Worm (Caenorhabditis elegans) whole organism, young adult: ENCODE measurements around the gene rars-1.

Experiments
- B0019.2 ChIP-seq: fragments of 200-800 bp; sonication (Bioruptor generic); conservative IDR thresholded peaks from 2 replicates; pipeline ENCODE4 v1.3.6; 2022; ENCODE audit warnings: missing genetic modification reagents, missing genetic modification characterization, missing compliant biosample characterization
- C06A6.2 ChIP-seq: fragments of 200-800 bp; sonication (Bioruptor generic); conservative IDR thresholded peaks from 2 replicates; pipeline ENCODE4 v1.3.6; 2022; ENCODE audit warnings: missing genetic modification characterization, missing compliant biosample characterization
- F33H1.4 ChIP-seq: fragments of 200-800 bp; sonication (Bioruptor generic); IDR thresholded peaks from 2 replicates; pipeline ENCODE4 v1.3.6; 2022; ENCODE audit warnings: missing genetic modification reagents, missing genetic modification characterization, missing compliant biosample characterization
- F49E8.2 ChIP-seq: sonication (generic microtip); optimal IDR thresholded peaks from 3 replicates; lab custom pipeline; 2017; ENCODE audit warnings: missing genetic modification characterization, mild to moderate bottlenecking, missing compliant biosample characterization, antibody characterized with exemption, moderate library complexity; ENCODE audit not compliant: insufficient read depth
- F55B11.4 ChIP-seq: sonication (generic microtip); optimal IDR thresholded peaks from 2 replicates; lab custom pipeline; 2016; ENCODE audit warnings: missing compliant biosample characterization, missing genetic modification characterization, borderline replicate concordance; ENCODE audit not compliant: insufficient read depth
- F57A8.1 ChIP-seq: fragments of 200-800 bp; sonication (Bioruptor generic); optimal IDR thresholded peaks from 2 replicates; lab custom pipeline; 2018; ENCODE audit warnings: mild to moderate bottlenecking, missing genetic modification characterization, moderate library complexity, missing compliant biosample characterization
- Y53F4B.3 ChIP-seq: fragments of 200-800 bp; sonication (Bioruptor generic); IDR thresholded peaks from 2 replicates; pipeline ENCODE4 v1.3.6; 2022; ENCODE audit warnings: missing genetic modification reagents, missing genetic modification characterization, missing compliant biosample characterization
- Y56A3A.18 ChIP-seq: fragments of 200-800 bp; sonication (Bioruptor generic); IDR thresholded peaks from 2 replicates; pipeline ENCODE4 v1.3.6; 2022; ENCODE audit warnings: missing genetic modification reagents, missing genetic modification characterization, missing compliant biosample characterization
- Y79H2A.3 ChIP-seq: fragments of 200-800 bp; sonication (Bioruptor generic); conservative IDR thresholded peaks from 2 replicates; pipeline ENCODE4 v1.3.6; 2022; ENCODE audit warnings: missing genetic modification reagents, missing genetic modification characterization, missing compliant biosample characterization
- ZK185.1 ChIP-seq: sonication (generic microtip); optimal IDR thresholded peaks from 2 replicates; lab custom pipeline; 2016; ENCODE audit warnings: mild to moderate bottlenecking, missing genetic modification characterization, missing compliant biosample characterization; ENCODE audit not compliant: poor library complexity, severe bottlenecking
- aptf-2 ChIP-seq: fragments of 200-800 bp; sonication (Bioruptor generic); conservative IDR thresholded peaks from 2 replicates; pipeline ENCODE4 v1.3.6; 2022; ENCODE audit warnings: missing genetic modification reagents, missing genetic modification characterization, missing compliant biosample characterization
- atf-7 ChIP-seq: sonication (generic microtip); optimal IDR thresholded peaks from 2 replicates; lab custom pipeline; 2017; ENCODE audit warnings: mild to moderate bottlenecking, missing genetic modification characterization, missing compliant biosample characterization
- athp-1 ChIP-seq: sonication (generic microtip); optimal IDR thresholded peaks from 2 replicates; lab custom pipeline; 2017; ENCODE audit warnings: mild to moderate bottlenecking, missing genetic modification characterization, missing compliant biosample characterization
- attf-3 ChIP-seq: fragments of 200-800 bp; sonication (Bioruptor generic); conservative IDR thresholded peaks from 2 replicates; pipeline ENCODE4 v1.3.6; 2022; ENCODE audit warnings: missing genetic modification reagents, missing genetic modification characterization, missing compliant biosample characterization
- cebp-1 ChIP-seq, 2 experiments: fragments of 200-800 bp in 1 of 2; sonication (Bioruptor generic) in 1 of 2; sonication (generic microtip) in 1 of 2; IDR thresholded peaks in 1 of 2; optimal IDR thresholded peaks in 1 of 2; 2 replicates each; pipeline versions ENCODE4 v1.3.6 to Lab custom; 2017 to 2022; ENCODE audit warnings: missing compliant biosample characterization in 2 of 2, missing genetic modification characterization in 2 of 2, mild to moderate bottlenecking in 1 of 2, missing genetic modification reagents in 1 of 2, moderate library complexity in 1 of 2
- cebp-2 ChIP-seq: fragments of 200-800 bp; sonication (Bioruptor generic); IDR thresholded peaks from 2 replicates; pipeline ENCODE4 v1.3.6; 2022; ENCODE audit warnings: missing genetic modification characterization, missing compliant biosample characterization
- ceh-40 ChIP-seq: fragments of 200-800 bp; sonication (Bioruptor generic); IDR thresholded peaks from 2 replicates; pipeline ENCODE4 v1.3.6; 2022; ENCODE audit warnings: missing genetic modification characterization, missing compliant biosample characterization
- dox-1 ChIP-seq: fragments of 200-800 bp; sonication (Bioruptor generic); IDR thresholded peaks from 2 replicates; pipeline ENCODE4 v1.3.6; 2022; ENCODE audit warnings: missing genetic modification reagents, missing genetic modification characterization, missing compliant biosample characterization
- dpff-1 ChIP-seq: sonication (generic microtip); optimal IDR thresholded peaks from 2 replicates; lab custom pipeline; 2017; ENCODE audit warnings: mild to moderate bottlenecking, missing genetic modification characterization, missing compliant biosample characterization
- dpl-1 ChIP-seq: fragments of 150-350 bp; optimal IDR thresholded peaks from 2 replicates; lab custom pipeline; 2014; ENCODE audit warnings: missing biosample characterization, missing genetic modification reagents, missing genetic modification characterization
- egl-44 ChIP-seq: fragments of 200-800 bp; sonication (Bioruptor generic); IDR thresholded peaks from 2 replicates; pipeline ENCODE4 v1.3.6; 2022; ENCODE audit warnings: missing genetic modification reagents, missing genetic modification characterization, missing compliant biosample characterization
- ekl-4 ChIP-seq: fragments of 200-800 bp; sonication (Bioruptor generic); IDR thresholded peaks from 2 replicates; pipeline ENCODE4 v1.3.6; 2022; ENCODE audit warnings: missing genetic modification reagents, missing genetic modification characterization, missing compliant biosample characterization
- him-1 ChIP-seq: sonication (generic microtip); optimal IDR thresholded peaks from 2 replicates; lab custom pipeline; 2016; ENCODE audit warnings: missing genotype, missing genetic modification reagents, missing genetic modification characterization, missing compliant biosample characterization
- hmg-1.2 ChIP-seq: fragments of 200-800 bp; sonication (Bioruptor generic); IDR thresholded peaks from 2 replicates; pipeline ENCODE4 v1.3.6; 2022; ENCODE audit warnings: missing genetic modification reagents, missing genetic modification characterization, missing compliant biosample characterization
- hsf-1 ChIP-seq: fragments of 200-800 bp; sonication (Bioruptor generic); IDR thresholded peaks from 2 replicates; pipeline ENCODE4 v1.3.6; 2022; ENCODE audit warnings: missing genetic modification reagents, missing genetic modification characterization, missing compliant biosample characterization
- lin-26 ChIP-seq: fragments of 200-800 bp; sonication (Bioruptor generic); IDR thresholded peaks from 2 replicates; pipeline ENCODE4 v1.3.6; 2022; ENCODE audit warnings: missing genetic modification reagents, missing genetic modification characterization, missing compliant biosample characterization
- lin-54 ChIP-seq: fragments of 200-800 bp; sonication (Bioruptor generic); optimal IDR thresholded peaks from 2 replicates; lab custom pipeline; 2018; ENCODE audit warnings: mild to moderate bottlenecking, missing genetic modification characterization, missing compliant biosample characterization
- lir-1 ChIP-seq: fragments of 200-800 bp; sonication (Bioruptor generic); conservative IDR thresholded peaks from 2 replicates; pipeline ENCODE4 v1.3.6; 2022; ENCODE audit warnings: missing genetic modification reagents, missing genetic modification characterization, missing compliant biosample characterization
- madf-8 ChIP-seq: fragments of 200-800 bp; sonication (Bioruptor generic); conservative IDR thresholded peaks from 2 replicates; pipeline ENCODE4 v1.3.6; 2022; ENCODE audit warnings: missing genetic modification reagents, missing genetic modification characterization, missing compliant biosample characterization
- mcd-1 ChIP-seq: fragments of 200-800 bp; sonication (Bioruptor generic); IDR thresholded peaks from 2 replicates; pipeline ENCODE4 v1.3.6; 2022; ENCODE audit warnings: missing genetic modification reagents, missing genetic modification characterization, missing compliant biosample characterization
- mes-4 ChIP-seq: sonication (generic microtip); optimal IDR thresholded peaks from 2 replicates; lab custom pipeline; 2016; ENCODE audit warnings: missing genotype, missing genetic modification characterization, missing compliant biosample characterization
- mxl-1 ChIP-seq: sonication (generic microtip); optimal IDR thresholded peaks from 2 replicates; lab custom pipeline; 2016; ENCODE audit warnings: missing genetic modification characterization, missing compliant biosample characterization
- nfyb-1 ChIP-seq: fragments of 200-800 bp; sonication (Bioruptor generic); IDR thresholded peaks from 2 replicates; pipeline ENCODE4 v1.3.6; 2022; ENCODE audit warnings: missing genetic modification reagents, missing genetic modification characterization, missing compliant biosample characterization
- nhr-179 ChIP-seq: sonication (generic microtip); optimal IDR thresholded peaks from 2 replicates; lab custom pipeline; 2016; ENCODE audit warnings: mild to moderate bottlenecking, missing genetic modification characterization, missing compliant biosample characterization
- nhr-80 ChIP-seq: sonication (generic microtip); optimal IDR thresholded peaks from 2 replicates; lab custom pipeline; 2016; ENCODE audit warnings: missing genetic modification characterization, missing compliant biosample characterization
- rec-8 ChIP-seq, 2 experiments: sonication (generic microtip); optimal IDR thresholded peaks; 2 replicates each; lab custom pipeline; 2016; ENCODE audit warnings: mild to moderate bottlenecking in 2 of 2, missing genetic modification characterization in 2 of 2, missing genetic modification reagents in 2 of 2, missing genotype in 2 of 2, missing biosample characterization in 1 of 2, missing compliant biosample characterization in 1 of 2, moderate library complexity in 1 of 2
- sdz-38 ChIP-seq: sonication (generic microtip); optimal IDR thresholded peaks from 2 replicates; lab custom pipeline; 2016; ENCODE audit warnings: missing genotype, missing genetic modification characterization, missing compliant biosample characterization
- snpc-1.3 ChIP-seq: sonication (generic microtip); optimal IDR thresholded peaks from 2 replicates; lab custom pipeline; 2017; ENCODE audit warnings: missing genetic modification characterization, mild to moderate bottlenecking, missing compliant biosample characterization, antibody characterized with exemption, moderate library complexity, missing genotype, missing genetic modification reagents; ENCODE audit not compliant: insufficient read depth
- snpc-4 ChIP-seq, 5 experiments: fragments of 150-350 bp in 1 of 5; sonication (generic microtip) in 4 of 5; optimal IDR thresholded peaks; 2 replicates each; lab custom pipeline; 2014 to 2018; ENCODE audit warnings: missing genetic modification characterization in 5 of 5, missing biosample characterization in 3 of 5, antibody characterized with exemption in 2 of 5, mild to moderate bottlenecking in 2 of 5, missing compliant biosample characterization in 2 of 5, missing genotype in 2 of 5, moderate library complexity in 2 of 5, missing genetic modification reagents in 1 of 5
- sptf-2 ChIP-seq: fragments of 200-800 bp; sonication (Bioruptor generic); optimal IDR thresholded peaks from 2 replicates; lab custom pipeline; 2018; ENCODE audit warnings: mild to moderate bottlenecking, missing genetic modification characterization, missing compliant biosample characterization
- tbp1 ChIP-seq: fragments of 200-800 bp; sonication (Bioruptor generic); optimal IDR thresholded peaks from 2 replicates; lab custom pipeline; 2018; ENCODE audit warnings: mild to moderate bottlenecking, missing genetic modification characterization, missing compliant biosample characterization
- tlf-1 ChIP-seq: fragments of 200-800 bp; sonication (Bioruptor generic); optimal IDR thresholded peaks from 2 replicates; lab custom pipeline; 2018; ENCODE audit warnings: mild to moderate bottlenecking, missing genetic modification characterization, missing compliant biosample characterization
- xnd-1 ChIP-seq: sonication (generic microtip); optimal IDR thresholded peaks from 2 replicates; lab custom pipeline; 2016; ENCODE audit warnings: missing genotype, missing genetic modification reagents, missing genetic modification characterization, missing compliant biosample characterization
- zfh-2 ChIP-seq: fragments of 200-800 bp; sonication (Bioruptor generic); conservative IDR thresholded peaks from 2 replicates; pipeline ENCODE4 v1.3.6; 2022; ENCODE audit warnings: missing genetic modification reagents, missing genetic modification characterization, missing compliant biosample characterization
- zim-3 ChIP-seq: sonication (generic microtip); optimal IDR thresholded peaks from 2 replicates; lab custom pipeline; 2017; ENCODE audit warnings: mild to moderate bottlenecking, missing genetic modification characterization, moderate library complexity, missing compliant biosample characterization
- ztf-18 ChIP-seq: sonication (generic microtip); optimal IDR thresholded peaks from 2 replicates; lab custom pipeline; 2016; ENCODE audit warnings: missing genotype, mild to moderate bottlenecking, missing genetic modification characterization, missing compliant biosample characterization

rars-1 gene

ce11 chrIII:4893540-4893939 is 23.4 kb downstream of the rars-1 start, which contains the start of gene F26F4.6:
Gene F26F4.6, minus strand, starts transcription at chrIII:4893640.
- no peak for TF ChIP-seq nhr-80
- TF ChIP-seq nfyb-1 (GFP tag; lab: Robert Waterston, UW) = no peak
- TF ChIP-seq zim-3 (tag; lab: Kevin White, UChicago) = no peak
- TF ChIP-seq him-1 (tag; lab: Kevin White, UChicago) = no peak
- TF ChIP-seq xnd-1 (tag; lab: Kevin White, UChicago) = no peak
- TF ChIP-seq rec-8 (tag; optimal IDR thresholded peaks at IDR 0.05; lab: Kevin White, UChicago) = no peak
- no peak for TF ChIP-seq zfh-2 (GFP tag; lab: Robert Waterston, UW)
- no peak for TF ChIP-seq ekl-4 (GFP tag; lab: Robert Waterston, UW)
- no peak for TF ChIP-seq ceh-40 (GFP tag; lab: Robert Waterston, UW)
- no peak for TF ChIP-seq sdz-38 (tag; lab: Kevin White, UChicago)
- TF ChIP-seq attf-3 (GFP tag; lab: Robert Waterston, UW) = no peak
- TF ChIP-seq snpc-4 (GFP tag; optimal IDR thresholded peaks at IDR 0.05; lab: Kevin White, UChicago) = no peak
- TF ChIP-seq snpc-4 (tag; optimal IDR thresholded peaks at IDR 0.05; lab: Kevin White, UChicago) = no peak
- no peak for TF ChIP-seq Y53F4B.3
- no peak for TF ChIP-seq lir-1 (GFP tag; lab: Robert Waterston, UW)
- TF ChIP-seq egl-44 (GFP tag; lab: Robert Waterston, UW) = no peak
- no peak for TF ChIP-seq tlf-1 (GFP tag; lab: Kevin White, UChicago)
- TF ChIP-seq F49E8.2 (tag; lab: Kevin White, UChicago) = no peak
- no peak for TF ChIP-seq mes-4 (tag; lab: Kevin White, UChicago)
- no peak for TF ChIP-seq cebp-1 (GFP tag; IDR thresholded peaks at IDR 0.05; lab: Robert Waterston, UW)
- TF ChIP-seq cebp-1 (tag; optimal IDR thresholded peaks at IDR 0.05; lab: Kevin White, UChicago) = no peak
- no peak for TF ChIP-seq dpff-1 (tag; lab: Kevin White, UChicago)

- TF ChIP-seq lin-26 (no peak), atf-7 (tag; lab: Kevin White, UChicago) (no peak), F55B11.4 (tag; lab: Kevin White, UChicago) (no peak), egl-44 (GFP tag; lab: Robert Waterston, UW) (no peak), nhr-179 (tag; lab: Kevin White, UChicago) (no peak), C06A6.2 (no peak), aptf-2 (GFP tag; lab: Robert Waterston, UW) (no peak), F33H1.4 (GFP tag; lab: Robert Waterston, UW) (peak; percentile 90), lin-54 (GFP tag; lab: Kevin White, UChicago) (peak; percentile 12), dox-1 (GFP tag; lab: Robert Waterston, UW) (0 out of 2 replicates have a peak, but pooled peaks have one; percentile 8), snpc-1.3 (tag; lab: Kevin White, UChicago) (no peak), ztf-18 (peak; percentile 21), sptf-2 (GFP tag; lab: Kevin White, UChicago) (no peak), hmg-1.2 (GFP tag; lab: Robert Waterston, UW) (0 out of 2 replicates have a peak, but pooled peaks have one; percentile 14), madf-8 (GFP tag; lab: Robert Waterston, UW) (peak; percentile 72), dpl-1 (GFP tag; lab: Kevin White, UChicago) (no peak), cebp-2 (GFP tag; lab: Robert Waterston, UW) (no peak), mcd-1 (GFP tag; lab: Robert Waterston, UW) (peak; percentile 26; the same call in 1 of the 2 replicates), hsf-1 (no peak), B0019.2 (no peak), ZK185.1 (no peak), athp-1 (tag; lab: Kevin White, UChicago) (no peak), mxl-1 (tag; lab: Kevin White, UChicago) (no peak), Y79H2A.3 (no peak), Y56A3A.18 (GFP tag; lab: Robert Waterston, UW) (no peak), tbp1 (no peak), xnd-1 (tag; lab: Kevin White, UChicago) (peak; percentile 84), cebp-1 (GFP tag; IDR thresholded peaks at IDR 0.05; lab: Robert Waterston, UW) (no peak), cebp-1 (tag; optimal IDR thresholded peaks at IDR 0.05; lab: Kevin White, UChicago) (no peak), F57A8.1 (no peak)
Observed at ce11 chrIII:4890997-4891396, 26.0 kb downstream of the rars-1 start, which contains the start of gene F26F4.5. Gene F26F4.5, minus strand, starts transcription at chrIII:4891252.
